Fruit fly (Drosophila melanogaster): ENCODE measurements around the gene mld.
A peak's percentile ranks its signal among the peaks of the same experiment; 100 is the strongest.

mld gene

DNA sequence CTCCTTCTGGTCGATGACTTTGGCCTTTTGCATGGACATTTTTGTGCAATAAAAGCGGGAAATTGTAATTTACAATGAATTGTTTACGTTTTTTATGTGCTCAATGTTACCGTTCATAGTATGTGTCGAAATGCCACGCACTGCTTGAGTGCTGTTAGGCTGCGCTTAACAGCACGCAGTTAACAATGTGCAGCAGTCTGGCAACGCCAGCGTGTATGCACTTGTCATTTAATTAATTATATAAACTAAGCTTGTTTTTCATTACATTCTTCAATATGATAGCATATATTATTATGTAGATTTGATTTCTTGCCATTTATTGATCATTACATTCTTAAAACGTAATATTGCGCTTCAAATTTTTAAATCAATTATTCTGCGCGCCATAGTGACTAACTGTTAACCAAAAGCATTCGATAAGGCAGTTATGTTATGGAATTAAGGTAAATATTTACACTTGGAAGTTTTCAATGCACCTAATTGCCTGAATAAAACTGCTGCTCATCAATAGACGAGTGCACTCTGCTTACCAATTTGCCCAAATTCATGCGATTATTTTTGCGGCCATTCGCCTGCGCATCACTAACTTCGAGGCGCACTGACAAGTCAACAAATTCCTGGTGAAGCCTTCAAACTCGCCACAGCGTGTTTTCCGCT is at the start of gene mld, which contains the start of gene CG13625:
mld (plus strand) TSS at position 612 of the 657 bp plus-strand sequence.
CG13625 (minus strand) TSS at position 119 of the 657 bp plus-strand sequence.
- no peak for TF ChIP-seq dac (GFP tag; optimal IDR thresholded peaks at IDR 0.05)
- peak; percentile 91 for TF ChIP-seq fkh (GFP tag; optimal IDR thresholded peaks at IDR 0.05)
- peak; percentile 35 for TF ChIP-seq Sox102F (GFP tag; optimal IDR thresholded peaks at IDR 0.05)
- TF ChIP-seq esn (GFP tag; optimal IDR thresholded peaks at IDR 0.05), result peak; percentile 56
- TF ChIP-seq Met (GFP tag; optimal IDR thresholded peaks at IDR 0.05), result peak; percentile 31
- no peak for TF ChIP-seq CG16779 (tag; optimal IDR thresholded peaks at IDR 0.05)
- TF ChIP-seq svp (GFP tag), result no peak
- peak; percentile 4 for TF ChIP-seq CG34406 (GFP tag; optimal IDR thresholded peaks at IDR 0.05)
- peak; percentile 31 for TF ChIP-seq topi (GFP tag; optimal IDR thresholded peaks at IDR 0.05)
- peak; percentile 36 for TF ChIP-seq Hr39 (GFP tag; optimal IDR thresholded peaks at IDR 0.05)
- peak; percentile 37 for TF ChIP-seq lz (GFP tag; optimal IDR thresholded peaks at IDR 0.05)
- TF ChIP-seq Ets21C (GFP tag; optimal IDR thresholded peaks at IDR 0.05), result no peak
- peak; percentile 44 for TF ChIP-seq CG3919 (GFP tag; optimal IDR thresholded peaks at IDR 0.05)
- TF ChIP-seq Eip75B (GFP tag; optimal IDR thresholded peaks at IDR 0.05), result peak; percentile 25
- TF ChIP-seq achi (GFP tag; optimal IDR thresholded peaks at IDR 0.05), result peak; percentile 66
- no peak for TF ChIP-seq CG3032 (tag; optimal IDR thresholded peaks at IDR 0.05)
- no peak for TF ChIP-seq salr (GFP tag; optimal IDR thresholded peaks at IDR 0.05)
- no peak for TF ChIP-seq vri (GFP tag; optimal IDR thresholded peaks at IDR 0.05)
- TF ChIP-seq Hr4 (GFP tag; optimal IDR thresholded peaks at IDR 0.05), result peak; percentile 35
- peak; percentile 10 for TF ChIP-seq CG10631 (GFP tag; optimal IDR thresholded peaks at IDR 0.05)
- TF ChIP-seq Eip78C (GFP tag), result peak; percentile 67
- peak; percentile 11 for TF ChIP-seq CG32006 (GFP tag; optimal IDR thresholded peaks at IDR 0.05)
- peak; percentile 2 for TF ChIP-seq acj6 (GFP tag; optimal IDR thresholded peaks at IDR 0.05)
- TF ChIP-seq CG8319 (GFP tag; optimal IDR thresholded peaks at IDR 0.05), result no peak
- TF ChIP-seq Sox14 (GFP tag; optimal IDR thresholded peaks at IDR 0.05), result peak; percentile 11
- TF ChIP-seq CG6276 (GFP tag; optimal IDR thresholded peaks at IDR 0.05), result no peak
- TF ChIP-seq CG31627 (GFP tag; optimal IDR thresholded peaks at IDR 0.05), result peak; percentile 37
- peak; percentile 17 for TF ChIP-seq OdsH (GFP tag; optimal IDR thresholded peaks at IDR 0.05)
- no peak for TF ChIP-seq CG6808 (GFP tag; optimal IDR thresholded peaks at IDR 0.05)
- peak; percentile 49 for TF ChIP-seq pdm3 (GFP tag; optimal IDR thresholded peaks at IDR 0.05)
- no peak for TF ChIP-seq CG9139 (GFP tag; optimal IDR thresholded peaks at IDR 0.05)
- TF ChIP-seq cyc (GFP tag; optimal IDR thresholded peaks at IDR 0.05), result peak; percentile 35

DNA sequence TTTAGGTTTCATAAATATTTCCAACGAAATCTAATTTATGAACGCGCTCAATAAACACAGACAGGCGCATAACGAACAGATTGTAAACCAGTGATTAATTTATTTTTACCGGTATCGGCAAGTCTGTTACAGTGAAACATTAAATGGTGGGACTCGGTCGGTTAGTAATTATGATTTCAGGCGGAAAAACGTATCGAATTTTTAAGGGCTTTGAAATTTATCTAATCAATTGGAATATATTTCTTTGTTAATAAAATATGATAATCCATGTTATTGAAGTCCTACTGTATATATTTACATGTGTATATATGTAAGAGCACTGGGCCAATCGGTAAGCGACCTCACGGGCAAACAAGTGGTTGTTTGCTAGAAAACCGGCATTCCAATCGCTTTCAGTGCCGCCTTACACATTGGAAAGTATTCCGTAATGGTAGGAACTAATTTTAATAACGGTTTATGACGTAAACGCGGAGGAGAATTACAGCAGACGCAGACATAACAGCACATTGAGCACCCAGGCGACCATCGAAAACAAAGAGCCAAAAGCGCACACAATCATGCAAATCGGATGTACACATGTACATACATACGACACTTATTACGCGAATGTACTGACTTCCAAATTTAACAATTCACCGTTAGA is 42.3 kb upstream of the mld start:
- TF ChIP-seq topi (GFP tag; optimal IDR thresholded peaks at IDR 0.05) (peak; percentile 97), achi (GFP tag; optimal IDR thresholded peaks at IDR 0.05) (peak; percentile 79), Hr39 (GFP tag; optimal IDR thresholded peaks at IDR 0.05) (peak; percentile 97), CG6854 (GFP tag; optimal IDR thresholded peaks at IDR 0.05) (peak; percentile 47), salr (GFP tag; optimal IDR thresholded peaks at IDR 0.05) (peak; percentile 81 to 82), ss (GFP tag; optimal IDR thresholded peaks at IDR 0.05) (no peak), CG9139 (GFP tag; optimal IDR thresholded peaks at IDR 0.05) (no peak), CG3032 (tag; optimal IDR thresholded peaks at IDR 0.05) (no peak), svp (GFP tag) (peak; percentile 99), fkh (GFP tag; optimal IDR thresholded peaks at IDR 0.05) (peak; percentile 64), Eip93F (GFP tag; optimal IDR thresholded peaks at IDR 0.05) (peak; percentile 45), Sox102F (GFP tag; optimal IDR thresholded peaks at IDR 0.05) (peak; percentile 97), CG11902 (GFP tag; optimal IDR thresholded peaks at IDR 0.05) (peak; percentile 81), CG32006 (GFP tag; optimal IDR thresholded peaks at IDR 0.05) (peak; percentile 93), CG1621 (tag; optimal IDR thresholded peaks at IDR 0.05) (no peak), CG10669 (GFP tag; optimal IDR thresholded peaks at IDR 0.05) (no peak), cyc (GFP tag; optimal IDR thresholded peaks at IDR 0.05) (peak; percentile 90), fd59A (GFP tag; optimal IDR thresholded peaks at IDR 0.05) (peak; percentile 80), dsx (GFP tag; optimal IDR thresholded peaks at IDR 0.05; ENCODE audit: poor library complexity, severe bottlenecking) (no peak), Sox15 (GFP tag; optimal IDR thresholded peaks at IDR 0.05) (peak; percentile 87), acj6 (GFP tag; optimal IDR thresholded peaks at IDR 0.05) (peak; percentile 96), Sox14 (GFP tag; optimal IDR thresholded peaks at IDR 0.05) (peak; percentile 93), CG11762 (GFP tag; optimal IDR thresholded peaks at IDR 0.05; ENCODE audit: insufficient read depth) (peak; percentile 76), net (GFP tag; optimal IDR thresholded peaks at IDR 0.05) (peak; percentile 92), lz (GFP tag; optimal IDR thresholded peaks at IDR 0.05) (peak; percentile 92), CG8119 (GFP tag; IDR thresholded peaks at IDR 0.05) (peak; percentile 93), CG6808 (GFP tag; optimal IDR thresholded peaks at IDR 0.05) (peak; percentile 64), CG6163 (GFP tag; IDR thresholded peaks at IDR 0.05) (peak; percentile 96), CG16779 (tag; optimal IDR thresholded peaks at IDR 0.05) (peak; percentile 71), esn (GFP tag; optimal IDR thresholded peaks at IDR 0.05) (peak; percentile 96), CG11294 (GFP tag; IDR thresholded peaks at IDR 0.05) (peak; percentile 88)

All from whole organism, prepupa.